Worm (Caenorhabditis elegans) whole organism, L4 larva: ENCODE measurements around the gene csr-1.

Experiments used
- D1046.2 ChIP-seq: fragments of 200-800 bp; sonication (Bioruptor generic); IDR thresholded peaks from 2 replicates; pipeline ENCODE4 v1.3.6; 2022; ENCODE audit warnings: missing genetic modification characterization, missing compliant biosample characterization
- F37D6.2 ChIP-seq: sonication (generic microtip); optimal IDR thresholded peaks from 2 replicates; lab custom pipeline; 2016; ENCODE audit warnings: mild to moderate bottlenecking, missing genetic modification characterization, missing compliant biosample characterization
- F49E8.2 ChIP-seq: sonication (generic microtip); optimal IDR thresholded peaks from 2 replicates; lab custom pipeline; 2016; ENCODE audit warnings: missing compliant biosample characterization, mild to moderate bottlenecking, missing genetic modification characterization, borderline replicate concordance
- R02D3.7 ChIP-seq: fragments of 150-350 bp; sonication (generic microtip); optimal IDR thresholded peaks from 3 replicates; lab custom pipeline; 2014; ENCODE audit warnings: missing biosample characterization, missing genetic modification characterization
- T26A8.4 ChIP-seq: fragments of 200-800 bp; sonication (Bioruptor generic); IDR thresholded peaks from 2 replicates; pipeline ENCODE4 v1.3.6; 2022; ENCODE audit warnings: missing genetic modification characterization, missing compliant biosample characterization
- Y48G9A.11 ChIP-seq: fragments of 200-800 bp; sonication (Bioruptor generic); IDR thresholded peaks from 2 replicates; pipeline ENCODE4 v1.3.6; 2022; ENCODE audit warnings: missing genetic modification reagents, missing genetic modification characterization, missing compliant biosample characterization
- ZK546.5 ChIP-seq, 2 experiments: sonication (generic microtip); optimal IDR thresholded peaks; 2 replicates each; lab custom pipeline; 2017; ENCODE audit warnings: missing biosample characterization in 2 of 2, missing genetic modification characterization in 2 of 2
- aha-1 ChIP-seq: fragments of 150-350 bp; peaks from one replicate; lab custom pipeline; 2014; ENCODE audit warnings: missing biosample characterization, missing genetic modification characterization
- aly-2 ChIP-seq: sonication (generic microtip); optimal IDR thresholded peaks from 2 replicates; lab custom pipeline; 2018; ENCODE audit warnings: missing biosample characterization, missing genetic modification characterization
- arid-1 ChIP-seq: fragments of 200-800 bp; sonication (Bioruptor generic); conservative IDR thresholded peaks from 2 replicates; pipeline ENCODE4 v1.3.6; 2022; ENCODE audit warnings: missing genetic modification reagents, missing genetic modification characterization, missing compliant biosample characterization
- attf-4 ChIP-seq: sonication (generic microtip); optimal IDR thresholded peaks from 3 replicates; lab custom pipeline; 2017; ENCODE audit warnings: missing biosample characterization, missing genetic modification characterization
- ceh-44 ChIP-seq: fragments of 200-800 bp; sonication (Bioruptor generic); IDR thresholded peaks from 2 replicates; pipeline ENCODE4 v1.3.6; 2022; ENCODE audit warnings: missing genetic modification reagents, missing genetic modification characterization, missing compliant biosample characterization
- ceh-62 ChIP-seq: sonication (generic microtip); optimal IDR thresholded peaks from 2 replicates; lab custom pipeline; 2017; ENCODE audit warnings: missing biosample characterization, missing genetic modification characterization
- ctbp-1 ChIP-seq: fragments of 200-800 bp; sonication (Bioruptor generic); IDR thresholded peaks from 2 replicates; pipeline ENCODE4 v1.3.6; 2022; ENCODE audit warnings: missing genetic modification reagents, missing genetic modification characterization, missing compliant biosample characterization
- daf-12 ChIP-seq: fragments of 150-350 bp; optimal IDR thresholded peaks from 2 replicates; lab custom pipeline; 2014; ENCODE audit warnings: missing biosample characterization, missing genetic modification reagents, missing genetic modification characterization
- daf-16 ChIP-seq, 3 experiments: sonication (generic microtip); optimal IDR thresholded peaks; 2 replicates each; lab custom pipeline; 2016 to 2017; ENCODE audit warnings: missing genetic modification characterization in 3 of 3, missing genetic modification reagents in 3 of 3, mild to moderate bottlenecking in 2 of 3, missing compliant biosample characterization in 2 of 3, missing biosample characterization in 1 of 3, moderate library complexity in 1 of 3
- daf-8 ChIP-seq: fragments of 200-800 bp; sonication (Bioruptor generic); IDR thresholded peaks from 2 replicates; pipeline ENCODE4 v1.3.6; 2022; ENCODE audit warnings: missing genetic modification characterization, missing compliant biosample characterization
- dmd-6 ChIP-seq: fragments of 200-800 bp; sonication (Bioruptor generic); IDR thresholded peaks from 2 replicates; pipeline ENCODE4 v1.3.6; 2022; ENCODE audit warnings: missing genetic modification reagents, missing genetic modification characterization, missing compliant biosample characterization
- dmd-9 ChIP-seq: fragments of 200-800 bp; sonication (Bioruptor generic); IDR thresholded peaks from 2 replicates; pipeline ENCODE4 v1.3.6; 2022; ENCODE audit warnings: missing genetic modification reagents, missing genetic modification characterization, missing compliant biosample characterization
- hif-1 ChIP-seq, 2 experiments: sonication (generic microtip); optimal IDR thresholded peaks; 2 replicates each; lab custom pipeline; 2016 to 2017; ENCODE audit warnings: missing compliant biosample characterization in 2 of 2, missing genetic modification characterization in 2 of 2, missing genetic modification reagents in 2 of 2, missing genotype in 2 of 2, mild to moderate bottlenecking in 1 of 2
- hlh-11 ChIP-seq: fragments of 200-800 bp; sonication (Bioruptor generic); optimal IDR thresholded peaks from 2 replicates; lab custom pipeline; 2018; ENCODE audit warnings: mild to moderate bottlenecking, missing genetic modification characterization, missing compliant biosample characterization
- hmg-1.1 ChIP-seq: fragments of 200-800 bp; sonication (Bioruptor generic); IDR thresholded peaks from 2 replicates; pipeline ENCODE4 v1.3.6; 2022; ENCODE audit warnings: missing genetic modification reagents, missing genetic modification characterization, missing compliant biosample characterization
- lin-29 ChIP-seq: fragments of 200-800 bp; sonication (Bioruptor generic); IDR thresholded peaks from 2 replicates; pipeline ENCODE4 v1.3.6; 2022; ENCODE audit warnings: missing genetic modification reagents, missing genetic modification characterization, missing compliant biosample characterization
- lin-39 ChIP-seq: fragments of 150-350 bp; optimal IDR thresholded peaks from 2 replicates; lab custom pipeline; 2014; ENCODE audit warnings: missing biosample characterization, missing genetic modification reagents, missing genetic modification characterization
- lir-3 ChIP-seq: sonication (generic microtip); optimal IDR thresholded peaks from 2 replicates; lab custom pipeline; 2016; ENCODE audit warnings: mild to moderate bottlenecking, missing genetic modification characterization, missing compliant biosample characterization
- madf-9 ChIP-seq: fragments of 200-800 bp; sonication (Bioruptor generic); conservative IDR thresholded peaks from 2 replicates; pipeline ENCODE4 v1.3.6; 2022; ENCODE audit warnings: missing genetic modification reagents, missing genetic modification characterization, missing compliant biosample characterization
- mes-2 ChIP-seq: sonication (generic microtip); optimal IDR thresholded peaks from 2 replicates; lab custom pipeline; 2016; ENCODE audit warnings: missing genotype, mild to moderate bottlenecking, missing genetic modification characterization, missing compliant biosample characterization; ENCODE audit not compliant: poor library complexity, severe bottlenecking
- mxl-2 ChIP-seq: fragments of 200-800 bp; sonication (Bioruptor generic); conservative IDR thresholded peaks from 2 replicates; pipeline ENCODE4 v1.3.6; 2022; ENCODE audit warnings: missing genetic modification reagents, missing genetic modification characterization, missing compliant biosample characterization
- nhr-10 ChIP-seq: fragments of 150-350 bp; optimal IDR thresholded peaks from 2 replicates; lab custom pipeline; 2014; ENCODE audit warnings: missing biosample characterization, missing genetic modification characterization
- nhr-102 ChIP-seq: sonication (generic microtip); optimal IDR thresholded peaks from 2 replicates; lab custom pipeline; 2016; ENCODE audit warnings: mild to moderate bottlenecking, missing genetic modification characterization, moderate library complexity, missing compliant biosample characterization
- nhr-111 ChIP-seq: fragments of 200-800 bp; sonication (Bioruptor generic); optimal IDR thresholded peaks from 2 replicates; lab custom pipeline; 2018; ENCODE audit warnings: mild to moderate bottlenecking, missing genetic modification characterization, missing compliant biosample characterization
- nhr-237 ChIP-seq: sonication (generic microtip); optimal IDR thresholded peaks from 2 replicates; lab custom pipeline; 2017; ENCODE audit warnings: missing biosample characterization, missing genetic modification characterization
- nhr-28 ChIP-seq: fragments of 150-350 bp; optimal IDR thresholded peaks from 2 replicates; lab custom pipeline; 2014; ENCODE audit warnings: missing biosample characterization, missing genetic modification characterization
- nhr-41 ChIP-seq: fragments of 200-800 bp; sonication (Bioruptor generic); IDR thresholded peaks from 2 replicates; pipeline ENCODE4 v1.3.6; 2022; ENCODE audit warnings: missing genetic modification reagents, missing genetic modification characterization, missing compliant biosample characterization
- nhr-42 ChIP-seq: fragments of 200-800 bp; sonication (Bioruptor generic); IDR thresholded peaks from 2 replicates; pipeline ENCODE4 v1.3.6; 2022; ENCODE audit warnings: missing genetic modification characterization, missing compliant biosample characterization
- nhr-48 ChIP-seq: sonication (generic microtip); optimal IDR thresholded peaks from 2 replicates; lab custom pipeline; 2016; ENCODE audit warnings: mild to moderate bottlenecking, missing genetic modification characterization, missing compliant biosample characterization
- nhr-6 ChIP-seq: fragments of 150-350 bp; optimal IDR thresholded peaks from 2 replicates; lab custom pipeline; 2014; ENCODE audit warnings: missing biosample characterization, missing genetic modification characterization
- nhr-77 ChIP-seq: fragments of 150-350 bp; optimal IDR thresholded peaks from 2 replicates; lab custom pipeline; 2014; ENCODE audit warnings: missing biosample characterization, missing genetic modification characterization
- rbr-2 ChIP-seq: sonication (generic microtip); optimal IDR thresholded peaks from 2 replicates; lab custom pipeline; 2016; ENCODE audit warnings: missing genotype, missing genetic modification characterization, missing compliant biosample characterization
- set-16 ChIP-seq: fragments of 200-800 bp; sonication (Bioruptor generic); IDR thresholded peaks from 2 replicates; pipeline ENCODE4 v1.3.6; 2022; ENCODE audit warnings: missing genetic modification reagents, missing genetic modification characterization, missing compliant biosample characterization
- snpc-1.2 ChIP-seq: fragments of 200-800 bp; sonication (Bioruptor generic); IDR thresholded peaks from 2 replicates; pipeline ENCODE4 v1.3.6; 2022; ENCODE audit warnings: missing genetic modification reagents, missing genetic modification characterization, missing compliant biosample characterization
- spr-1 ChIP-seq: sonication (generic microtip); optimal IDR thresholded peaks from 2 replicates; lab custom pipeline; 2016; ENCODE audit warnings: mild to moderate bottlenecking, missing genetic modification characterization, missing compliant biosample characterization
- tag-97 ChIP-seq: fragments of 200-800 bp; sonication (Bioruptor generic); IDR thresholded peaks from 2 replicates; pipeline ENCODE4 v1.3.6; 2022; ENCODE audit warnings: missing genetic modification characterization, missing compliant biosample characterization
- tra-1 ChIP-seq: fragments of 200-800 bp; sonication (Bioruptor generic); IDR thresholded peaks from 2 replicates; pipeline ENCODE4 v1.3.6; 2022; ENCODE audit warnings: missing genetic modification reagents, missing genetic modification characterization, missing compliant biosample characterization
- unc-62 ChIP-seq, 3 experiments: fragments of 150-350 bp in 1 of 3; sonication (generic microtip); optimal IDR thresholded peaks in 2 of 3; peaks in 1 of 3; 1 replicate in 1 of 3; 2 replicates in 2 of 3; lab custom pipeline; 2014 to 2017; ENCODE audit warnings: missing biosample characterization in 3 of 3, missing genetic modification characterization in 3 of 3, missing genetic modification reagents in 3 of 3, missing genotype in 1 of 3
- zag-1 ChIP-seq: fragments of 150-350 bp; optimal IDR thresholded peaks from 2 replicates; lab custom pipeline; 2014; ENCODE audit warnings: missing biosample characterization, missing genetic modification characterization
- zip-11 ChIP-seq: fragments of 200-800 bp; sonication (Bioruptor generic); IDR thresholded peaks from 2 replicates; pipeline ENCODE4 v1.3.6; 2022; ENCODE audit warnings: missing genetic modification characterization, missing compliant biosample characterization
- zip-2 ChIP-seq: fragments of 150-350 bp; optimal IDR thresholded peaks from 2 replicates; lab custom pipeline; 2014; ENCODE audit warnings: missing biosample characterization, missing genetic modification characterization
- ztf-7 ChIP-seq: fragments of 150-350 bp; optimal IDR thresholded peaks from 2 replicates; lab custom pipeline; 2014; ENCODE audit warnings: missing biosample characterization, missing genetic modification characterization

csr-1 gene

DNA sequence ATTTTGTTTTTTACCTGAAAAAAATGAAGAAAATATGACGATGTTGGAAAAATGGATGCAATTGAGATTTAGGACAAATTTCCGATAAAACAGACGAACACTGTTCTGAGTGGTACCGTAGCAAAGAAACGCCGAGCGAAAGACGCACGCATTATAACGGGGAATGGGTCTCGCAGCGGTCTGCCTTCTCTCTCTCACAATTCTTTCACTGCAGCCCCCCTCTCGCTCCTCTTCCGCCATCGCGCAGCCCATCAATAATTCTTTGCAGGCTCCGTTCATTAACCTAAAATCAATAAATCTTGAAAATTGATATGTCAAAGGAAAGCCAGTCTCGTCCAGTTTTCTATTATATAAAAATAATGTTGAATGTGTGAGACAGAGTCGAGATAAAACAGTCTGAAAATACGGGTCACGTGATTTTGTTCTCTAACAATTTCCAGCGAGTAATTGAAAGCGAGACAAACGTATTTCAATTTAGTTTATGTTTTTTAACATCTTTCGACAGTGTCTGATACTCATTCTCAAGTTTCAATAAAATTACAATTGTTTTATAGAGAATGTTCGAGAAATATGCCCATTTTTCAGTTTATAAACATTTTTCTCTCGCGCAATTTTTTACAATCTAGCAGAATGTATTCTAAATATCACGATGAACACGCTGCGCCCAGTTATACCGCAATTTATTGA is 47.5 kb upstream of the csr-1 start (continued):
- TF ChIP-seq spr-1 (tag; lab: Kevin White, UChicago) (no peak), hlh-11 (tag; lab: Kevin White, UChicago) (no peak), nhr-41 (no peak), ceh-62 (tag; lab: Kevin White, UChicago) (no peak), ZK546.5 (tag; optimal IDR thresholded peaks at IDR 0.05; lab: Kevin White, UChicago) (no peak), arid-1 (GFP tag; lab: Robert Waterston, UW) (no peak), lir-3 (tag; lab: Kevin White, UChicago) (no peak), Y48G9A.11 (GFP tag; lab: Robert Waterston, UW) (no peak), dmd-6 (GFP tag; lab: Robert Waterston, UW) (no peak), hif-1 (tag; optimal IDR thresholded peaks at IDR 0.05; lab: Kevin White, UChicago) (no peak), madf-9 (GFP tag; lab: Robert Waterston, UW) (no peak), daf-16 (GFP tag; optimal IDR thresholded peaks at IDR 0.05; lab: Kevin White, UChicago) (no peak), daf-16 (tag; optimal IDR thresholded peaks at IDR 0.05; lab: Kevin White, UChicago) (no peak), nhr-28 (no peak), set-16 (peak; percentile 21; the same call in 1 of the 2 replicates), zip-11 (GFP tag; lab: Robert Waterston, UW) (no peak), snpc-1.2 (GFP tag; lab: Robert Waterston, UW) (0 out of 2 replicates have a peak, but pooled peaks have one; percentile 28), dmd-9 (GFP tag; lab: Robert Waterston, UW) (no peak), zip-2 (no peak), nhr-102 (tag; lab: Kevin White, UChicago) (no peak), T26A8.4 (GFP tag; lab: Robert Waterston, UW) (no peak), tag-97 (no peak), aha-1 (tag; lab: Kevin White, UChicago) (no peak), zag-1 (no peak), hmg-1.1 (GFP tag; lab: Robert Waterston, UW) (0 out of 2 replicates have a peak, but pooled peaks have one; percentile 33), daf-12 (tag; lab: Kevin White, UChicago) (no peak), F49E8.2 (tag; lab: Kevin White, UChicago) (no peak), ceh-44 (no peak), nhr-42 (no peak), rbr-2 (tag; lab: Kevin White, UChicago) (peak; percentile 21), mes-2 (tag; lab: Kevin White, UChicago) (peak; percentile 45), nhr-111 (GFP tag; lab: Kevin White, UChicago) (no peak), nhr-237 (no peak), lin-29 (GFP tag; lab: Robert Waterston, UW) (no peak), nhr-77 (tag; lab: Kevin White, UChicago) (no peak), nhr-10 (tag; lab: Kevin White, UChicago) (no peak), ztf-7 (tag; lab: Kevin White, UChicago) (no peak), R02D3.7 (tag; lab: Kevin White, UChicago) (no peak), lin-39 (tag; lab: Kevin White, UChicago) (no peak)

DNA sequence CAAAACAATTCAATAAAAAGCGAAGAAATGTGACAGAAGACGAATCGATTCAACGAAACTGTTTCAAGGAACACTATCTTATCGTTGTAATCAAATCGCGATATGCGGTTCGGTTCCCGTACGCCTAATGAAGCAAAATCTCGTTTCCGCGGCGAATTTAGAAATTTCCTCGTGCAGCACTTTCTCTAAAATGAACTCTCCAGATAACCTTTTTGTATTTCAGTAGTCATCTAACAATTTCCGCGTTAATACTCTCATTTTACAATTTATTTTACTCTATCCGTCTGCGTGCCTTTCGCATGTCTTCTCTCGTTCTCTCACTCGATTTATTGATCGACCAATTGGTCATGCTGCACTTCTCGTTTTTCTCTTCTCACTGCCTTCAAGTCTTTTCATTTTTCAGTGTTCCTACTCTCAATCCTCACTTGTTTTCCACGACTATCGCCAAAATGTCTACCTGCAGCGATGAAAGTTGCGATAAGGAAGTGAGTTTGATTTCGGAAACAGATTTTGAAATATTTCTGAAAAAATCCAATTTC is 46.8 kb upstream of the csr-1 start, which contains the start of the genes npp-27 and ntl-4:
Gene npp-27 (minus strand): TSS at position 51 of the 539 bp plus-strand sequence.
Gene ntl-4 (plus strand): TSS at position 379 of the 539 bp plus-strand sequence.
- TF ChIP-seq aha-1 (tag; lab: Kevin White, UChicago) (no peak), arid-1 (GFP tag; lab: Robert Waterston, UW) (no peak), nhr-102 (tag; lab: Kevin White, UChicago) (no peak), nhr-6 (tag; lab: Kevin White, UChicago) (no peak), D1046.2 (GFP tag; lab: Robert Waterston, UW) (no peak), daf-16 (GFP tag; optimal IDR thresholded peaks at IDR 0.05; lab: Kevin White, UChicago) (no peak), daf-16 (tag; optimal IDR thresholded peaks at IDR 0.05; lab: Kevin White, UChicago) (peak; percentile 42), tra-1 (GFP tag; lab: Robert Waterston, UW) (no peak), daf-12 (tag; lab: Kevin White, UChicago) (no peak), daf-8 (no peak), aly-2 (no peak), set-16 (no peak), attf-4 (tag; lab: Kevin White, UChicago) (no peak), F37D6.2 (no peak), ctbp-1 (0 out of 2 replicates have a peak, but pooled peaks have one; percentile 43), mxl-2 (GFP tag; lab: Robert Waterston, UW) (no peak), nhr-48 (tag; lab: Kevin White, UChicago) (no peak), tag-97 (no peak), unc-62 (GFP tag; optimal IDR thresholded peaks at IDR 0.05 in 1 of 2; lab: Kevin White, UChicago) (no peak), unc-62 (tag; optimal IDR thresholded peaks at IDR 0.05; lab: Kevin White, UChicago) (no peak)
